Worm (Caenorhabditis elegans) whole organism, midembryonic: ENCODE results near the gene F25E5.16.

Experiments
- T22C8.4 ChIP-seq: fragments of 200-800 bp; sonication (Bioruptor generic); IDR thresholded peaks from 2 replicates; pipeline ENCODE4 v1.3.6; 2022; ENCODE audit warnings: missing genetic modification characterization, missing compliant biosample characterization
- flt-1 ChIP-seq: fragments of 200-800 bp; sonication (Bioruptor generic); IDR thresholded peaks from 2 replicates; pipeline ENCODE4 v1.3.6; 2022; ENCODE audit warnings: missing genetic modification characterization, missing compliant biosample characterization

ce11 chrV:7455008-7455407 lies 16.9 kb downstream of the F25E5.16 start, which contains the start of gene F25E5.2:
- TF ChIP-seq flt-1: no peak
- TF ChIP-seq T22C8.4 (GFP tag; lab: Robert Waterston, UW): no peak
